Fruit fly (Drosophila melanogaster) whole organism, embryonic: ENCODE results near the gene Glg1.

Experiments
- Ada2b ChIP-seq: fragments of 200-800 bp; sonication (Bioruptor generic); IDR thresholded peaks from 2 replicates; pipeline ENCODE4 v1.3.6; 2022; ENCODE audit warnings: missing biosample characterization, missing genetic modification characterization
- Bgb ChIP-seq: fragments of 200-800 bp; sonication (Bioruptor generic); IDR thresholded peaks from 2 replicates; pipeline ENCODE4 v1.3.6; 2022; ENCODE audit warnings: missing biosample characterization, missing genetic modification characterization; ENCODE audit not compliant: partially characterized antibody
- CG10274 ChIP-seq: fragments of 200-800 bp; sonication (Bioruptor generic); optimal IDR thresholded peaks from 3 replicates; lab custom pipeline; 2017; ENCODE audit warnings: missing biosample characterization, mild to moderate bottlenecking, missing genetic modification characterization
- CG10431 ChIP-seq: fragments of 200-800 bp; sonication (Bioruptor generic); optimal IDR thresholded peaks from 3 replicates; lab custom pipeline; 2018; ENCODE audit warnings: missing biosample characterization, mild to moderate bottlenecking, missing genetic modification characterization
- CG10979 ChIP-seq: fragments of 200-800 bp; sonication (Bioruptor generic); optimal IDR thresholded peaks from 2 replicates; lab custom pipeline; 2018; ENCODE audit warnings: missing biosample characterization, mild to moderate bottlenecking, missing genetic modification characterization, moderate library complexity
- CG11093 ChIP-seq: fragments of 200-800 bp; sonication (Bioruptor generic); IDR thresholded peaks from 3 replicates; pipeline ENCODE4 v1.3.6; 2022; ENCODE audit warnings: missing biosample characterization, missing genetic modification characterization
- CG1233 ChIP-seq: fragments of 200-800 bp; sonication (Bioruptor generic); optimal IDR thresholded peaks from 4 replicates; lab custom pipeline; 2018; ENCODE audit warnings: missing biosample characterization, mild to moderate bottlenecking, missing genetic modification characterization
- CG12942 ChIP-seq: fragments of 200-800 bp; sonication (Bioruptor generic); optimal IDR thresholded peaks from 3 replicates; lab custom pipeline; 2016; ENCODE audit warnings: missing biosample characterization, missing genetic modification characterization
- CG14014 ChIP-seq: fragments of 200-800 bp; sonication (Bioruptor generic); IDR thresholded peaks from 2 replicates; pipeline ENCODE4 v1.3.6; 2022; ENCODE audit warnings: missing biosample characterization, missing genetic modification characterization
- CG14667 ChIP-seq: fragments of 200-800 bp; sonication (Bioruptor generic); IDR thresholded peaks from 2 replicates; pipeline ENCODE4 v1.3.6; 2022; ENCODE audit warnings: missing biosample characterization, missing genetic modification characterization
- CG14710 ChIP-seq: fragments of 200-800 bp; sonication (Bioruptor generic); optimal IDR thresholded peaks from 3 replicates; lab custom pipeline; 2019; ENCODE audit warnings: missing biosample characterization, mild to moderate bottlenecking, missing genetic modification characterization, moderate library complexity
- CG15601 ChIP-seq: fragments of 200-800 bp; sonication (Bioruptor generic); optimal IDR thresholded peaks from 3 replicates; lab custom pipeline; 2019; ENCODE audit warnings: missing biosample characterization, mild to moderate bottlenecking, missing genetic modification characterization, moderate library complexity
- CG16863 ChIP-seq: fragments of 200-800 bp; sonication (Bioruptor generic); optimal IDR thresholded peaks from 3 replicates; lab custom pipeline; 2016; ENCODE audit warnings: missing biosample characterization, missing genetic modification characterization
- CG17359 ChIP-seq: fragments of 200-800 bp; sonication (Bioruptor generic); optimal IDR thresholded peaks from 3 replicates; lab custom pipeline; 2018; ENCODE audit warnings: missing biosample characterization, mild to moderate bottlenecking, missing genetic modification characterization, moderate library complexity
- CG18262 ChIP-seq: fragments of 200-800 bp; optimal IDR thresholded peaks from 3 replicates; lab custom pipeline; 2019; ENCODE audit warnings: missing biosample characterization, mild to moderate bottlenecking, missing genetic modification characterization, moderate library complexity
- CG2202 ChIP-seq: fragments of 200-800 bp; sonication (Bioruptor generic); optimal IDR thresholded peaks from 2 replicates; lab custom pipeline; 2018; ENCODE audit warnings: missing biosample characterization, mild to moderate bottlenecking, missing genetic modification characterization
- CG30403 ChIP-seq: fragments of 200-800 bp; sonication (Bioruptor generic); optimal IDR thresholded peaks from 3 replicates; lab custom pipeline; 2016; ENCODE audit warnings: missing biosample characterization, missing genetic modification characterization
- CG33213 ChIP-seq: fragments of 200-800 bp; sonication (Bioruptor generic); optimal IDR thresholded peaks from 3 replicates; lab custom pipeline; 2016; ENCODE audit warnings: missing biosample characterization, missing genetic modification characterization
- CG34224 ChIP-seq: fragments of 200-800 bp; sonication (Bioruptor generic); IDR thresholded peaks from 3 replicates; pipeline ENCODE4 v1.3.6; 2022; ENCODE audit warnings: missing biosample characterization, missing genetic modification characterization; ENCODE audit not compliant: partially characterized antibody
- CG3995 ChIP-seq: fragments of 200-800 bp; sonication (Bioruptor generic); optimal IDR thresholded peaks from 3 replicates; lab custom pipeline; 2016; ENCODE audit warnings: missing biosample characterization, missing genetic modification characterization
- CG6272 ChIP-seq: fragments of 200-800 bp; sonication (Bioruptor generic); IDR thresholded peaks from 2 replicates; pipeline ENCODE4 v1.3.6; 2022; ENCODE audit warnings: missing biosample characterization, missing genetic modification characterization
- CG8478 ChIP-seq: fragments of >200 bp; optimal IDR thresholded peaks from 2 replicates; lab custom pipeline; 2018
- Deaf1 ChIP-seq: fragments of 200-800 bp; optimal IDR thresholded peaks from 3 replicates; lab custom pipeline; 2019; ENCODE audit warnings: missing biosample characterization, mild to moderate bottlenecking, missing genetic modification characterization, moderate library complexity
- Drgx ChIP-seq: fragments of 200-800 bp; sonication (Bioruptor generic); IDR thresholded peaks from 2 replicates; pipeline ENCODE4 v1.3.6; 2022; ENCODE audit warnings: missing biosample characterization, missing genetic modification characterization
- Ets65A ChIP-seq: fragments of 200-800 bp; sonication (Bioruptor generic); peaks from one replicate; lab custom pipeline; 2016; ENCODE audit warnings: missing biosample characterization, missing genetic modification characterization
- H2.0 ChIP-seq: fragments of 200-800 bp; sonication (Bioruptor generic); IDR thresholded peaks from 2 replicates; pipeline ENCODE4 v1.3.6; 2022; ENCODE audit warnings: missing biosample characterization, missing genetic modification characterization
- HLH54F ChIP-seq: fragments of 200-800 bp; sonication (Bioruptor generic); optimal IDR thresholded peaks from 3 replicates; lab custom pipeline; 2016; ENCODE audit warnings: missing biosample characterization, missing genetic modification characterization
- HmgZ ChIP-seq: fragments of 200-800 bp; sonication (Bioruptor generic); optimal IDR thresholded peaks from 2 replicates; lab custom pipeline; 2018; ENCODE audit warnings: missing biosample characterization, mild to moderate bottlenecking, missing genetic modification characterization
- Mad ChIP-seq: fragments of 200-800 bp; sonication (Bioruptor generic); optimal IDR thresholded peaks from 2 replicates; lab custom pipeline; 2016; ENCODE audit warnings: missing biosample characterization, missing genetic modification characterization
- Myb ChIP-seq: fragments of 200-800 bp; sonication (Bioruptor generic); optimal IDR thresholded peaks from 2 replicates; lab custom pipeline; 2016; ENCODE audit warnings: missing biosample characterization, missing genetic modification characterization
- NFAT ChIP-seq: fragments of 200-800 bp; sonication (Bioruptor generic); IDR thresholded peaks from 2 replicates; pipeline ENCODE4 v1.3.6; 2022; ENCODE audit warnings: missing biosample characterization, missing genetic modification characterization
- Poxn ChIP-seq: fragments of 200-800 bp; sonication (Bioruptor generic); IDR thresholded peaks from 2 replicates; pipeline ENCODE4 v1.3.6; 2022; ENCODE audit warnings: missing biosample characterization, missing genetic modification characterization
- Ptx1 ChIP-seq: fragments of 200-800 bp; sonication (Bioruptor generic); IDR thresholded peaks from 2 replicates; pipeline ENCODE4 v1.3.6; 2022; ENCODE audit warnings: missing biosample characterization, missing genetic modification characterization
- Rfx ChIP-seq: fragments of 200-800 bp; sonication (Bioruptor generic); IDR thresholded peaks from 2 replicates; pipeline ENCODE4 v1.3.6; 2022; ENCODE audit warnings: missing biosample characterization, missing genetic modification characterization
- TFAM ChIP-seq: fragments of 200-800 bp; sonication (Bioruptor generic); optimal IDR thresholded peaks from 2 replicates; lab custom pipeline; 2017; ENCODE audit warnings: missing biosample characterization, missing genetic modification characterization, inconsistent platforms
- bab2 ChIP-seq: fragments of 200-800 bp; sonication (Bioruptor generic); optimal IDR thresholded peaks from 2 replicates; lab custom pipeline; 2016; ENCODE audit warnings: missing biosample characterization, missing genetic modification characterization
- eve ChIP-seq, 2 experiments: fragments of >200 bp; optimal IDR thresholded peaks; 2 replicates each; lab custom pipeline; 2017; ENCODE audit warnings: missing biosample characterization in 2 of 2, missing genetic modification characterization in 2 of 2
- ewg ChIP-seq: fragments of 200-800 bp; sonication (Bioruptor generic); optimal IDR thresholded peaks from 3 replicates; lab custom pipeline; 2017; ENCODE audit warnings: mild to moderate bottlenecking, missing biosample characterization, missing genetic modification reagents, missing genetic modification characterization
- gcm2 ChIP-seq: fragments of 200-800 bp; sonication (Bioruptor generic); optimal IDR thresholded peaks from 2 replicates; lab custom pipeline; 2016; ENCODE audit warnings: missing biosample characterization, missing genetic modification characterization
- grn ChIP-seq: fragments of 200-800 bp; sonication (Bioruptor generic); optimal IDR thresholded peaks from 3 replicates; lab custom pipeline; 2017; ENCODE audit warnings: missing biosample characterization, missing genetic modification characterization
- lilli ChIP-seq: fragments of 200-800 bp; sonication (Bioruptor generic); optimal IDR thresholded peaks from 3 replicates; lab custom pipeline; 2016; ENCODE audit warnings: missing biosample characterization, missing genetic modification characterization
- luna ChIP-seq: fragments of 200-800 bp; sonication (Bioruptor generic); optimal IDR thresholded peaks from 2 replicates; lab custom pipeline; 2016; ENCODE audit warnings: missing biosample characterization, missing genetic modification characterization
- nerfin-2 ChIP-seq: fragments of 200-800 bp; sonication (Bioruptor generic); IDR thresholded peaks from 2 replicates; pipeline ENCODE4 v1.3.6; 2022; ENCODE audit warnings: missing biosample characterization, missing genetic modification characterization; ENCODE audit not compliant: partially characterized antibody
- nom ChIP-seq: fragments of 200-800 bp; sonication (Bioruptor generic); optimal IDR thresholded peaks from 2 replicates; lab custom pipeline; 2017; ENCODE audit warnings: missing biosample characterization, missing genetic modification characterization, mild to moderate bottlenecking, moderate library complexity, missing genetic modification reagents
- salm ChIP-seq: fragments of 200-800 bp; sonication (Bioruptor generic); optimal IDR thresholded peaks from 2 replicates; lab custom pipeline; 2018; ENCODE audit warnings: missing biosample characterization, mild to moderate bottlenecking, missing genetic modification characterization
- slou ChIP-seq: fragments of 200-800 bp; sonication (Bioruptor generic); optimal IDR thresholded peaks from 3 replicates; lab custom pipeline; 2016; ENCODE audit warnings: missing biosample characterization, missing genetic modification characterization
- sna ChIP-seq: fragments of 200-800 bp; sonication (Bioruptor generic); IDR thresholded peaks from 2 replicates; pipeline ENCODE4 v1.3.6; 2022; ENCODE audit warnings: missing biosample characterization, missing genetic modification characterization; ENCODE audit not compliant: partially characterized antibody
- sob ChIP-seq: fragments of 200-800 bp; sonication (Bioruptor generic); IDR thresholded peaks from 2 replicates; pipeline ENCODE4 v1.3.6; 2022; ENCODE audit warnings: missing biosample characterization, missing genetic modification characterization
- trem ChIP-seq: fragments of 200-800 bp; optimal IDR thresholded peaks from 3 replicates; lab custom pipeline; 2019; ENCODE audit warnings: missing biosample characterization, mild to moderate bottlenecking, missing genetic modification characterization, moderate library complexity
- yki ChIP-seq: fragments of >200 bp; optimal IDR thresholded peaks from 3 replicates; lab custom pipeline; 2018

The Glg1 gene

dm6 chr3L:21515823-21516715 is 8.7 kb upstream of the Glg1 start, which contains the start of the genes SAK and Cdk12 (continued):
- TF ChIP-seq trem (tag; lab: Kevin White, UChicago) (peak; percentile 78), HmgZ (tag; lab: Kevin White, UChicago) (peak; percentile 72), CG15601 (tag; lab: Kevin White, UChicago) (peak; percentile 82), Myb (GFP tag; lab: Kevin White, UChicago) (peak; percentile 54), CG16863 (peak; percentile 54), CG10274 (GFP tag; lab: Kevin White, UChicago) (peak; percentile 48), gcm2 (GFP tag; lab: Kevin White, UChicago) (no peak), ewg (peak; percentile 61), Rfx (GFP tag; lab: Robert Waterston, UW) (peak; percentile 84), HLH54F (GFP tag; lab: Kevin White, UChicago) (peak; percentile 74), yki (no peak), CG33213 (GFP tag; lab: Kevin White, UChicago) (no peak), CG6272 (GFP tag; lab: Robert Waterston, UW) (peak; percentile 81), NFAT (GFP tag; lab: Robert Waterston, UW) (peak; percentile 84), sna (GFP tag; lab: Robert Waterston, UW) (0 out of 2 replicates have a peak, but pooled peaks have one; percentile 15), CG14667 (GFP tag; lab: Robert Waterston, UW) (peak; percentile 80), Mad (GFP tag; lab: Kevin White, UChicago) (peak; percentile 43), CG17359 (peak; percentile 81), luna (GFP tag; lab: Kevin White, UChicago) (no peak), CG1233 (GFP tag; lab: Kevin White, UChicago) (peak; percentile 83), grn (no peak), sob (GFP tag; lab: Robert Waterston, UW) (peak; percentile 83), CG14014 (GFP tag; lab: Robert Waterston, UW) (peak; percentile 75), Drgx (GFP tag; lab: Robert Waterston, UW) (peak; percentile 55), CG18262 (tag; lab: Kevin White, UChicago) (peak; percentile 89), CG8478 (lab: Kevin White, UChicago) (no peak), salm (tag; lab: Kevin White, UChicago) (peak; percentile 60), Deaf1 (tag; lab: Kevin White, UChicago) (no peak), Ets65A (peak; percentile 98), Ada2b (GFP tag; lab: Robert Waterston, UW) (peak; percentile 78; the same call in 1 of the 2 replicates), nom (GFP tag; lab: Kevin White, UChicago) (peak; percentile 57), bab2 (GFP tag; lab: Kevin White, UChicago) (peak; percentile 58), slou (GFP tag; lab: Kevin White, UChicago) (peak; percentile 82), Poxn (no peak; the same call in 1 of the 2 replicates), H2.0 (GFP tag; lab: Robert Waterston, UW) (peak; percentile 69), CG11093 (GFP tag; lab: Robert Waterston, UW) (peak; percentile 74; the same call in 2 of the 3 replicates), CG12942 (peak; percentile 76), Bgb (GFP tag; lab: Robert Waterston, UW) (peak; percentile 36; the same call in 1 of the 2 replicates), CG30403 (peak; percentile 92), CG10431 (GFP tag; lab: Kevin White, UChicago) (peak; percentile 38), CG34224 (GFP tag; lab: Robert Waterston, UW) (peak; percentile 37; the same call in 1 of the 3 replicates), Ptx1 (GFP tag; lab: Robert Waterston, UW) (peak; percentile 88), eve (GFP tag; optimal IDR thresholded peaks at IDR 0.05; lab: Kevin White, UChicago) (peak in 1 of 2 experiments; percentile 78), CG3995 (GFP tag; lab: Kevin White, UChicago) (peak; percentile 45), CG2202 (tag; lab: Kevin White, UChicago) (peak; percentile 63), nerfin-2 (GFP tag; lab: Robert Waterston, UW) (no peak), CG10979 (peak; percentile 80), lilli (GFP tag; lab: Kevin White, UChicago) (peak; percentile 82), CG14710 (tag; lab: Kevin White, UChicago) (peak; percentile 94), TFAM (no peak)
